Worm (Caenorhabditis elegans): ENCODE data around the gene F32D8.15.
A peak's percentile ranks its signal among the peaks of the same experiment; 100 is the strongest.

F32D8.15 gene

ce11 chrV:10941150-10941549 is 37.3 kb downstream of the F32D8.15 start, which contains the start of gene F17C11.26:
TSS of gene F17C11.26 (plus strand) at chrV:10941450.
- TF ChIP-seq hlh-17 (GFP tag; optimal IDR thresholded peaks at IDR 0.05; ENCODE audit: borderline replicate concordance) (no peak), irx-1 (tag; optimal IDR thresholded peaks at IDR 0.05) (no peak), nhr-47 (tag; optimal IDR thresholded peaks at IDR 0.05) (no peak), zag-1 (tag; optimal IDR thresholded peaks at IDR 0.05) (no peak)

- TF ChIP-seq efl-1 (optimal IDR thresholded peaks at IDR 0.05) (no peak), efl-1 (GFP tag; optimal IDR thresholded peaks at IDR 0.05 in 1 of 2) (peak in 1 of 2 experiments; percentile 20), lin-35 (GFP tag; optimal IDR thresholded peaks at IDR 0.05) (no peak)
These were observed 38.3 kb downstream of the F32D8.15 start, which contains the start of gene zip-9 for ce11 chrV:10942161-10942560. TSS of gene zip-9 (plus strand) at chrV:10942461.

ce11 chrV:10944903-10945302 is 41.1 kb downstream of the F32D8.15 start:
- peak in 1 of 2 experiments; percentile 24 for TF ChIP-seq lsy-2 (tag; optimal IDR thresholded peaks at IDR 0.05)
- TF ChIP-seq lin-14 (GFP tag; optimal IDR thresholded peaks at IDR 0.05), result peak; percentile 57
- peak; percentile 5 for TF ChIP-seq ces-1 (GFP tag; optimal IDR thresholded peaks at IDR 0.05)
- TF ChIP-seq lin-15B (tag; optimal IDR thresholded peaks at IDR 0.05), result no peak
- TF ChIP-seq fkh-10 (GFP tag; optimal IDR thresholded peaks at IDR 0.05), result peak; percentile 82

- peak; percentile 38 for TF ChIP-seq nhr-47 (tag; optimal IDR thresholded peaks at IDR 0.05)
- TF ChIP-seq ceh-8 (GFP tag; optimal IDR thresholded peaks at IDR 0.05), result peak; percentile 67
- TF ChIP-seq fkh-10 (GFP tag; optimal IDR thresholded peaks at IDR 0.05), result peak; percentile 33
- TF ChIP-seq nhr-71 (tag; optimal IDR thresholded peaks at IDR 0.05), result peak; percentile 55
- TF ChIP-seq ama-1 (optimal IDR thresholded peaks at IDR 0.05), result no peak
- TF ChIP-seq ceh-63 (GFP tag; optimal IDR thresholded peaks at IDR 0.05), result no peak
- TF ChIP-seq unc-98 (GFP tag; IDR thresholded peaks at IDR 0.05), result no peak
- no peak for TF ChIP-seq mep-1 (tag; optimal IDR thresholded peaks at IDR 0.05)
- peak; percentile 64 for TF ChIP-seq fkh-8 (tag; optimal IDR thresholded peaks at IDR 0.05)
These were observed 43.4 kb downstream of the F32D8.15 start for ce11 chrV:10947210-10947609.

ce11 chrV:10947930-10948329 is 44.1 kb downstream of the F32D8.15 start, which contains the start of gene F17C11.2:
TSS of gene F17C11.2 (plus strand) at chrV:10948230.
- TF ChIP-seq egl-27 (tag; optimal IDR thresholded peaks at IDR 0.05), result no peak
- TF ChIP-seq jun-1 (tag; optimal IDR thresholded peaks at IDR 0.05), result no peak
- TF ChIP-seq mab-9 (GFP tag; IDR thresholded peaks at IDR 0.05), result no peak
- no peak for TF ChIP-seq efl-1 (optimal IDR thresholded peaks at IDR 0.05)
- TF ChIP-seq efl-1 (GFP tag; optimal IDR thresholded peaks at IDR 0.05 in 1 of 2), result peak in 1 of 2 experiments; percentile 3
- no peak for TF ChIP-seq unc-130 (tag; optimal IDR thresholded peaks at IDR 0.05)
- no peak for TF ChIP-seq elt-3 (tag; optimal IDR thresholded peaks at IDR 0.05)

ce11 chrV:10949511-10949910 is 45.7 kb downstream of the F32D8.15 start, which contains the start of gene col-153:
TSS of gene col-153 (plus strand) at chrV:10949811.
- TF ChIP-seq blmp-1 (tag; optimal IDR thresholded peaks at IDR 0.05) (peak; percentile 86), ceh-82 (tag; optimal IDR thresholded peaks at IDR 0.05) (no peak), ztf-11 (tag; optimal IDR thresholded peaks at IDR 0.05) (no peak), F16B12.6 (tag; optimal IDR thresholded peaks at IDR 0.05) (no peak), lin-15B (tag; optimal IDR thresholded peaks at IDR 0.05) (no peak), unc-130 (tag; optimal IDR thresholded peaks at IDR 0.05) (no peak)

- TF ChIP-seq sup-37 (GFP tag; optimal IDR thresholded peaks at IDR 0.05), result no peak
- peak; percentile 74 for TF ChIP-seq xbp-1 (tag; optimal IDR thresholded peaks at IDR 0.05)
- TF ChIP-seq ceh-82 (tag; optimal IDR thresholded peaks at IDR 0.05), result peak; percentile 27 to 66 (median 35)
- TF ChIP-seq nhr-28 (tag; optimal IDR thresholded peaks at IDR 0.05), result no peak
- peak; percentile 83 for TF ChIP-seq nhr-90 (tag; optimal IDR thresholded peaks at IDR 0.05; ENCODE audit: poor library complexity)
- TF ChIP-seq irx-1 (tag; optimal IDR thresholded peaks at IDR 0.05), result peak; percentile 72
- TF ChIP-seq fkh-10 (GFP tag; optimal IDR thresholded peaks at IDR 0.05), result peak; percentile 35
- peak; percentile 59 for TF ChIP-seq ceh-8 (GFP tag; optimal IDR thresholded peaks at IDR 0.05)
- TF ChIP-seq lin-15B (tag; optimal IDR thresholded peaks at IDR 0.05), result no peak
- peak; percentile 59 to 60 for TF ChIP-seq egl-27 (tag; optimal IDR thresholded peaks at IDR 0.05)
- TF ChIP-seq swsn-7 (tag; optimal IDR thresholded peaks at IDR 0.05), result peak; percentile 77
- peak; percentile 99 for TF ChIP-seq nhr-71 (tag; optimal IDR thresholded peaks at IDR 0.05)
- TF ChIP-seq lir-3 (tag; optimal IDR thresholded peaks at IDR 0.05; ENCODE audit: poor library complexity), result peak; percentile 78
- peak; percentile 98 for TF ChIP-seq nhr-85 (tag)
- TF ChIP-seq mef-2 (tag; optimal IDR thresholded peaks at IDR 0.05), result peak; percentile 62
- TF ChIP-seq jun-1 (tag; optimal IDR thresholded peaks at IDR 0.05), result peak; percentile 64
- TF ChIP-seq dsc-1 (tag; optimal IDR thresholded peaks at IDR 0.05), result peak; percentile 67
- peak; percentile 77 for TF ChIP-seq rnt-1 (tag; optimal IDR thresholded peaks at IDR 0.05)
These were observed 47.9 kb downstream of the F32D8.15 start, which contains the start of gene F17C11.4 for ce11 chrV:10951655-10952278. TSS of gene F17C11.4 (plus strand) at chrV:10951860.
